Worm (Caenorhabditis elegans) whole organism, mixed stage, embryonic: ENCODE measurements around the gene glit-1.

Source experiments
- bed-3 ChIP-seq: fragments of 200-800 bp; sonication (Bioruptor generic); optimal IDR thresholded peaks from 3 replicates; lab custom pipeline; 2018; ENCODE audit warnings: mild to moderate bottlenecking, missing genetic modification characterization, moderate library complexity, missing compliant biosample characterization
- ceh-43 ChIP-seq: fragments of 200-800 bp; sonication (Bioruptor generic); optimal IDR thresholded peaks from 2 replicates; lab custom pipeline; 2018; ENCODE audit warnings: mild to moderate bottlenecking, missing genetic modification characterization, moderate library complexity, missing compliant biosample characterization
- ces-1 ChIP-seq: fragments of 150-350 bp; optimal IDR thresholded peaks from 2 replicates; lab custom pipeline; 2014; ENCODE audit warnings: missing biosample characterization, missing genetic modification reagents, missing genetic modification characterization
- cnd-1 ChIP-seq: fragments of 200-800 bp; sonication (Bioruptor generic); optimal IDR thresholded peaks from 2 replicates; lab custom pipeline; 2018; ENCODE audit warnings: mild to moderate bottlenecking, missing genetic modification characterization, missing compliant biosample characterization
- ham-2 ChIP-seq: fragments of 200-800 bp; sonication (Bioruptor generic); optimal IDR thresholded peaks from 2 replicates; lab custom pipeline; 2018; ENCODE audit warnings: mild to moderate bottlenecking, missing genetic modification characterization, missing compliant biosample characterization
- hlh-1 ChIP-seq: fragments of 150-350 bp; optimal IDR thresholded peaks from 2 replicates; lab custom pipeline; 2014; ENCODE audit warnings: missing biosample characterization, missing genetic modification reagents, missing genetic modification characterization
- lin-13 ChIP-seq: fragments of 150-350 bp; optimal IDR thresholded peaks from 2 replicates; lab custom pipeline; 2014; ENCODE audit warnings: missing biosample characterization, missing genetic modification characterization
- lin-32 ChIP-seq: fragments of 200-800 bp; sonication (Bioruptor generic); optimal IDR thresholded peaks from 2 replicates; lab custom pipeline; 2018; ENCODE audit warnings: mild to moderate bottlenecking, missing genetic modification characterization, missing compliant biosample characterization
- mls-2 ChIP-seq: sonication (generic microtip); optimal IDR thresholded peaks from 2 replicates; lab custom pipeline; 2016; ENCODE audit warnings: mild to moderate bottlenecking, missing genetic modification characterization, moderate library complexity, missing compliant biosample characterization
- nhr-2 ChIP-seq: fragments of 150-350 bp; optimal IDR thresholded peaks from 2 replicates; lab custom pipeline; 2014; ENCODE audit warnings: missing biosample characterization, missing genetic modification characterization
- nhr-237 ChIP-seq: fragments of 150-350 bp; optimal IDR thresholded peaks from 2 replicates; lab custom pipeline; 2014; ENCODE audit warnings: missing biosample characterization, missing genetic modification characterization
- tbx-8 ChIP-seq: fragments of 200-800 bp; sonication (Bioruptor generic); optimal IDR thresholded peaks from 2 replicates; lab custom pipeline; 2018; ENCODE audit warnings: mild to moderate bottlenecking, missing genetic modification characterization, moderate library complexity, missing compliant biosample characterization
- unc-120 ChIP-seq: sonication (generic microtip); optimal IDR thresholded peaks from 2 replicates; lab custom pipeline; 2017; ENCODE audit warnings: missing genetic modification characterization, missing compliant biosample characterization; ENCODE audit not compliant: poor library complexity, severe bottlenecking
- unc-39 ChIP-seq: fragments of 150-350 bp; optimal IDR thresholded peaks from 2 replicates; lab custom pipeline; 2014; ENCODE audit warnings: missing biosample characterization, missing genetic modification characterization
- zip-8 ChIP-seq: fragments of 150-350 bp; optimal IDR thresholded peaks from 2 replicates; lab custom pipeline; 2014; ENCODE audit warnings: missing biosample characterization, missing genetic modification characterization

Gene glit-1

ce11 chrX:4742285-4742684 is 30.2 kb downstream of the glit-1 start:
- TF ChIP-seq zip-8 (tag; lab: Kevin White, UChicago) (no peak), lin-32 (GFP tag; lab: Kevin White, UChicago) (no peak), mls-2 (tag; lab: Kevin White, UChicago) (no peak), unc-120 (tag; lab: Kevin White, UChicago) (no peak), cnd-1 (tag; lab: Kevin White, UChicago) (peak; percentile 26), bed-3 (no peak)

ce11 chrX:4744037-4744436 is 32.0 kb downstream of the glit-1 start:
- TF ChIP-seq ham-2 (GFP tag; lab: Kevin White, UChicago), result no peak
- TF ChIP-seq, all 35 proteins: peak for 0

- no peak for TF ChIP-seq nhr-237 (tag; lab: Kevin White, UChicago)
These were observed 37.0 kb downstream of the glit-1 start, which contains the start of gene lon-2 for ce11 chrX:4749080-4749479. TSS of gene lon-2 (minus strand) at chrX:4749083.

- TF ChIP-seq mls-2 (tag; lab: Kevin White, UChicago), result no peak
- TF ChIP-seq tbx-8 (GFP tag; lab: Kevin White, UChicago), result no peak
- no peak for TF ChIP-seq unc-39 (tag; lab: Kevin White, UChicago)
- TF ChIP-seq lin-13 (tag; lab: Kevin White, UChicago), result no peak
These were observed 42.6 kb downstream of the glit-1 start, which contains the start of gene C39E6.2 for ce11 chrX:4754725-4755124. TSS of gene C39E6.2 (minus strand) at chrX:4755118.

- TF ChIP-seq ces-1 (GFP tag; lab: Kevin White, UChicago) (peak; percentile 54), lin-13 (tag; lab: Kevin White, UChicago) (no peak), mls-2 (tag; lab: Kevin White, UChicago) (peak; percentile 98), nhr-237 (tag; lab: Kevin White, UChicago) (no peak), ceh-43 (GFP tag; lab: Kevin White, UChicago) (peak; percentile 52), nhr-2 (tag; lab: Kevin White, UChicago) (peak; percentile 91)
These were observed 47.6 kb downstream of the glit-1 start for ce11 chrX:4759718-4760117.

ce11 chrX:4761540-4761939 is 49.5 kb downstream of the glit-1 start, which contains the start of gene mls-2:
TSS of gene mls-2 (minus strand) at chrX:4761640.
- TF ChIP-seq hlh-1, result no peak
- TF ChIP-seq mls-2 (tag; lab: Kevin White, UChicago), result peak; percentile 66
